Worm (Caenorhabditis elegans) whole organism, early embryonic: Measurements from ENCODE around the gene D1086.2.

Source experiments
- B0310.2 ChIP-seq: sonication (generic microtip); optimal IDR thresholded peaks from 2 replicates; lab custom pipeline; 2016; ENCODE audit warnings: mild to moderate bottlenecking, missing genetic modification characterization, missing compliant biosample characterization
- F13C5.2 ChIP-seq: sonication (generic microtip); optimal IDR thresholded peaks from 2 replicates; lab custom pipeline; 2017; ENCODE audit warnings: mild to moderate bottlenecking, missing genetic modification characterization, inconsistent platforms, missing compliant biosample characterization
- aly-1 ChIP-seq: sonication (generic microtip); optimal IDR thresholded peaks from 2 replicates; lab custom pipeline; 2016; ENCODE audit warnings: missing genetic modification characterization, missing compliant biosample characterization
- ama-1 ChIP-seq: fragments of 150-350 bp; optimal IDR thresholded peaks from 2 replicates; lab custom pipeline; 2014
- ceh-13 ChIP-seq: fragments of 200-800 bp; sonication (Bioruptor generic); optimal IDR thresholded peaks from 2 replicates; lab custom pipeline; 2018; ENCODE audit warnings: mild to moderate bottlenecking, missing genetic modification characterization, missing compliant biosample characterization
- ceh-36 ChIP-seq: sonication (generic microtip); optimal IDR thresholded peaks from 2 replicates; lab custom pipeline; 2016; ENCODE audit warnings: missing genetic modification characterization, inconsistent platforms, missing compliant biosample characterization
- ets-7 ChIP-seq: sonication (generic microtip); optimal IDR thresholded peaks from 2 replicates; lab custom pipeline; 2016; ENCODE audit warnings: missing genotype, missing genetic modification characterization, missing compliant biosample characterization
- flt-1 ChIP-seq: fragments of 200-800 bp; sonication (Bioruptor generic); IDR thresholded peaks from 2 replicates; pipeline ENCODE4 v1.3.6; 2022; ENCODE audit warnings: missing genetic modification characterization, missing compliant biosample characterization
- hmbx-1 ChIP-seq: sonication (generic microtip); optimal IDR thresholded peaks from 2 replicates; lab custom pipeline; 2016; ENCODE audit warnings: mild to moderate bottlenecking, missing genetic modification characterization, missing compliant biosample characterization
- hmg-4 ChIP-seq: fragments of 200-800 bp; sonication (Bioruptor generic); optimal IDR thresholded peaks from 2 replicates; lab custom pipeline; 2018; ENCODE audit warnings: mild to moderate bottlenecking, missing genetic modification characterization, missing compliant biosample characterization
- hnd-1 ChIP-seq: sonication (generic microtip); optimal IDR thresholded peaks from 2 replicates; lab custom pipeline; 2016; ENCODE audit warnings: missing genetic modification characterization, missing compliant biosample characterization
- pes-1 ChIP-seq: fragments of 200-800 bp; sonication (Bioruptor generic); IDR thresholded peaks from 2 replicates; pipeline ENCODE4 v1.3.6; 2022; ENCODE audit warnings: missing genetic modification reagents, missing genetic modification characterization, missing compliant biosample characterization
- scrt-1 ChIP-seq: fragments of 200-800 bp; sonication (Bioruptor generic); IDR thresholded peaks from 2 replicates; pipeline ENCODE4 v1.3.6; 2022; ENCODE audit warnings: missing genetic modification characterization, missing compliant biosample characterization
- sea-1 ChIP-seq: fragments of 200-800 bp; sonication (Bioruptor generic); conservative IDR thresholded peaks from 2 replicates; pipeline ENCODE4 v1.3.6; 2022; ENCODE audit warnings: missing genetic modification characterization, missing compliant biosample characterization
- tbx-11 ChIP-seq: fragments of 200-800 bp; sonication (Bioruptor generic); IDR thresholded peaks from 2 replicates; pipeline ENCODE4 v1.3.6; 2022; ENCODE audit warnings: missing genetic modification characterization, missing compliant biosample characterization
- tbx-37 ChIP-seq: fragments of 200-800 bp; sonication (Bioruptor generic); conservative IDR thresholded peaks from 2 replicates; pipeline ENCODE4 v1.3.6; 2022; ENCODE audit warnings: missing genetic modification reagents, missing genetic modification characterization, missing compliant biosample characterization
- tra-4 ChIP-seq: sonication (generic microtip); optimal IDR thresholded peaks from 2 replicates; lab custom pipeline; 2017; ENCODE audit warnings: missing genetic modification characterization, missing compliant biosample characterization

D1086.2 gene

ce11 chrV:14126341-14126924 lies 28.0 kb upstream of the D1086.2 start:
- TF ChIP-seq scrt-1 (GFP tag; lab: Robert Waterston, UW): no peak
- no peak for TF ChIP-seq hmg-4 (GFP tag; lab: Kevin White, UChicago)
- TF ChIP-seq tbx-11 (GFP tag; lab: Robert Waterston, UW): no peak
- no peak for TF ChIP-seq hnd-1 (tag; lab: Kevin White, UChicago)
- TF ChIP-seq F13C5.2 (tag; lab: Kevin White, UChicago): no peak
- no peak for TF ChIP-seq aly-1 (tag; lab: Kevin White, UChicago)
- TF ChIP-seq pes-1 (GFP tag; lab: Robert Waterston, UW): no peak
- TF ChIP-seq tbx-37 (GFP tag; lab: Robert Waterston, UW): no peak
- no peak for TF ChIP-seq ceh-36
- no peak for TF ChIP-seq tra-4
- TF ChIP-seq ets-7 (tag; lab: Kevin White, UChicago): no peak
- no peak for TF ChIP-seq hmbx-1
- no peak for TF ChIP-seq sea-1 (GFP tag; lab: Robert Waterston, UW)
- TF ChIP-seq ama-1 (lab: Kevin White, UChicago): no peak
- no peak for TF ChIP-seq ceh-13 (GFP tag; lab: Kevin White, UChicago)
- no peak for TF ChIP-seq flt-1 (GFP tag; lab: Robert Waterston, UW)
- TF ChIP-seq B0310.2 (tag; lab: Kevin White, UChicago): no peak

- no peak for TF ChIP-seq tra-4
- no peak for TF ChIP-seq hmg-4 (GFP tag; lab: Kevin White, UChicago)
- no peak for TF ChIP-seq ama-1 (lab: Kevin White, UChicago)
- no peak for TF ChIP-seq ceh-13 (GFP tag; lab: Kevin White, UChicago)
- no peak for TF ChIP-seq hnd-1 (tag; lab: Kevin White, UChicago)
- TF ChIP-seq scrt-1 (GFP tag; lab: Robert Waterston, UW): no peak
- TF ChIP-seq ceh-36: no peak
- no peak for TF ChIP-seq B0310.2 (tag; lab: Kevin White, UChicago)
- TF ChIP-seq tbx-37 (GFP tag; lab: Robert Waterston, UW): no peak
- no peak for TF ChIP-seq hmbx-1
- no peak for TF ChIP-seq pes-1 (GFP tag; lab: Robert Waterston, UW)
- TF ChIP-seq tbx-11 (GFP tag; lab: Robert Waterston, UW): no peak
- no peak for TF ChIP-seq F13C5.2 (tag; lab: Kevin White, UChicago)
- TF ChIP-seq sea-1 (GFP tag; lab: Robert Waterston, UW): no peak
- no peak for TF ChIP-seq aly-1 (tag; lab: Kevin White, UChicago)
- TF ChIP-seq ets-7 (tag; lab: Kevin White, UChicago): no peak
- no peak for TF ChIP-seq flt-1 (GFP tag; lab: Robert Waterston, UW)
Measured at ce11 chrV:14123176-14123575, 24.7 kb upstream of the D1086.2 start.

ce11 chrV:14120674-14121073 lies 22.2 kb upstream of the D1086.2 start:
- TF ChIP-seq hmg-4 (GFP tag; lab: Kevin White, UChicago): no peak
- TF ChIP-seq ceh-13 (GFP tag; lab: Kevin White, UChicago): no peak
- no peak for TF ChIP-seq ets-7 (tag; lab: Kevin White, UChicago)
- no peak for TF ChIP-seq ama-1 (lab: Kevin White, UChicago)
- no peak for TF ChIP-seq scrt-1 (GFP tag; lab: Robert Waterston, UW)
- TF ChIP-seq flt-1 (GFP tag; lab: Robert Waterston, UW): no peak
- TF ChIP-seq ceh-36: no peak
- no peak for TF ChIP-seq tbx-37 (GFP tag; lab: Robert Waterston, UW)
- no peak for TF ChIP-seq hnd-1 (tag; lab: Kevin White, UChicago)
- TF ChIP-seq tbx-11 (GFP tag; lab: Robert Waterston, UW): no peak

- TF ChIP-seq tbx-37 (GFP tag; lab: Robert Waterston, UW) (no peak), aly-1 (tag; lab: Kevin White, UChicago) (no peak), flt-1 (GFP tag; lab: Robert Waterston, UW) (no peak), ama-1 (lab: Kevin White, UChicago) (no peak), ceh-13 (GFP tag; lab: Kevin White, UChicago) (no peak), hnd-1 (tag; lab: Kevin White, UChicago) (no peak), tra-4 (no peak), pes-1 (GFP tag; lab: Robert Waterston, UW) (no peak), ceh-36 (no peak), scrt-1 (GFP tag; lab: Robert Waterston, UW) (no peak), B0310.2 (tag; lab: Kevin White, UChicago) (no peak), tbx-11 (GFP tag; lab: Robert Waterston, UW) (no peak)
Measured at ce11 chrV:14110042-14110441, 11.6 kb upstream of the D1086.2 start, which contains the start of gene H39E23.2. TSS of gene H39E23.2 (plus strand) at chrV:14110342.

ce11 chrV:14107511-14107910 lies 9.0 kb upstream of the D1086.2 start, which contains the start of gene H39E23.3:
TSS of gene H39E23.3 (plus strand) at chrV:14107811.
- TF ChIP-seq ceh-36 (no peak), tra-4 (no peak), hmg-4 (GFP tag; lab: Kevin White, UChicago) (no peak)

- TF ChIP-seq tbx-37 (GFP tag; lab: Robert Waterston, UW) (no peak), ceh-13 (GFP tag; lab: Kevin White, UChicago) (no peak), flt-1 (GFP tag; lab: Robert Waterston, UW) (no peak), F13C5.2 (tag; lab: Kevin White, UChicago) (no peak), ama-1 (lab: Kevin White, UChicago) (no peak), hmbx-1 (no peak), pes-1 (GFP tag; lab: Robert Waterston, UW) (no peak), ets-7 (tag; lab: Kevin White, UChicago) (no peak), aly-1 (tag; lab: Kevin White, UChicago) (no peak), B0310.2 (tag; lab: Kevin White, UChicago) (no peak), tra-4 (no peak), hnd-1 (tag; lab: Kevin White, UChicago) (no peak), hmg-4 (GFP tag; lab: Kevin White, UChicago) (no peak), scrt-1 (GFP tag; lab: Robert Waterston, UW) (no peak), ceh-36 (no peak), tbx-11 (GFP tag; lab: Robert Waterston, UW) (no peak), sea-1 (GFP tag; lab: Robert Waterston, UW) (no peak)
Measured at ce11 chrV:14103970-14104369, 5.5 kb upstream of the D1086.2 start, which contains the start of gene D1086.9. TSS of gene D1086.9 (plus strand) at chrV:14104270.
